Worm (Caenorhabditis elegans): ENCODE measurements around the gene cfim-2.

cfim-2 gene

DNA sequence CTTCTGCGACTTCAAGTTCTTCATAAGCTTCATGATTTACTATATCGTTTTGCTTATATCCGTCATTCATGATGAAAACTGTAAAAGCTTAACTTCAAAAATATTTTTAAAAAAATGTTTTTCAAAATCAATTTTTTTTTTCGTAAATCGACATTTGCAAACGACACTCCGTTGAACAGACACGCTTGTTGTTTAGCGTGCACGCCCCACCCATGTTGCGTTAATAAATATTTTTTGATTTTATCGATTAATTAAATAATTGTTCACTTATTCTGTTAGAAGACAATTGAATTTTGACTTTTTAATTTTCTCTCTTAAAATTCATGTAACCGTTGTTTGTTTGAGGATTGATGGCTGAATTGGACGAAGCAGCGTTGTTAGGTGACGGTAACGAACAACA lies at the start of gene cfim-2, which contains the start of gene D1046.2:
TSS of gene cfim-2 (plus strand) at position 335 of the 400 bp plus-strand sequence.
TSS of gene D1046.2 (minus strand) at position 78 of the 400 bp plus-strand sequence.
- TF ChIP-seq lsy-2 (tag; optimal IDR thresholded peaks at IDR 0.05) (peak in 1 of 2 experiments; percentile 57), mes-2 (tag; optimal IDR thresholded peaks at IDR 0.05; ENCODE audit: poor library complexity, severe bottlenecking) (peak; percentile 38), dve-1 (tag; optimal IDR thresholded peaks at IDR 0.05; ENCODE audit: insufficient read depth) (peak; percentile 12), T20F7.1 (GFP tag; optimal IDR thresholded peaks at IDR 0.05) (peak; percentile 97), daf-8 (GFP tag; IDR thresholded peaks at IDR 0.05) (no peak), saeg-2 (GFP tag; IDR thresholded peaks at IDR 0.05) (no peak), hlh-30 (tag; optimal IDR thresholded peaks at IDR 0.05; ENCODE audit: insufficient read depth) (peak; percentile 26)

- TF ChIP-seq ceh-28 (tag; optimal IDR thresholded peaks at IDR 0.05): no peak
- no peak for TF ChIP-seq nhr-28 (tag; optimal IDR thresholded peaks at IDR 0.05)
- no peak for TF ChIP-seq sdz-12 (GFP tag; optimal IDR thresholded peaks at IDR 0.05)
- no peak for TF ChIP-seq daf-16 (GFP tag; optimal IDR thresholded peaks at IDR 0.05)
- TF ChIP-seq daf-16 (tag; optimal IDR thresholded peaks at IDR 0.05): no peak
- no peak for TF ChIP-seq F37D6.2 (tag; optimal IDR thresholded peaks at IDR 0.05)
- no peak for TF ChIP-seq lin-29 (GFP tag; IDR thresholded peaks at IDR 0.05)
- no peak for TF ChIP-seq Y105C5A.15 (GFP tag; IDR thresholded peaks at IDR 0.05)
- TF ChIP-seq php-3 (GFP tag; IDR thresholded peaks at IDR 0.05): no peak
- no peak for TF ChIP-seq lim-7 (GFP tag; IDR thresholded peaks at IDR 0.05)
- no peak for TF ChIP-seq nhr-111 (GFP tag; optimal IDR thresholded peaks at IDR 0.05)
- no peak for TF ChIP-seq dmd-6 (GFP tag; IDR thresholded peaks at IDR 0.05)
- no peak for TF ChIP-seq dmd-9 (GFP tag; IDR thresholded peaks at IDR 0.05)
- TF ChIP-seq spr-3 (GFP tag; optimal IDR thresholded peaks at IDR 0.05): no peak
- no peak for TF ChIP-seq zip-11 (GFP tag; IDR thresholded peaks at IDR 0.05)
- no peak for TF ChIP-seq tra-1 (GFP tag; IDR thresholded peaks at IDR 0.05)
- TF ChIP-seq nhr-237 (tag; optimal IDR thresholded peaks at IDR 0.05): no peak
- TF ChIP-seq nhr-41 (GFP tag; IDR thresholded peaks at IDR 0.05): no peak
- TF ChIP-seq dmd-8 (GFP tag; IDR thresholded peaks at IDR 0.05): no peak
Measured at ce11 chrIV:8879810-8880209, 46.3 kb upstream of the cfim-2 start, which contains the start of gene npax-4. npax-4 (minus strand) TSS chrIV:8879910.

DNA sequence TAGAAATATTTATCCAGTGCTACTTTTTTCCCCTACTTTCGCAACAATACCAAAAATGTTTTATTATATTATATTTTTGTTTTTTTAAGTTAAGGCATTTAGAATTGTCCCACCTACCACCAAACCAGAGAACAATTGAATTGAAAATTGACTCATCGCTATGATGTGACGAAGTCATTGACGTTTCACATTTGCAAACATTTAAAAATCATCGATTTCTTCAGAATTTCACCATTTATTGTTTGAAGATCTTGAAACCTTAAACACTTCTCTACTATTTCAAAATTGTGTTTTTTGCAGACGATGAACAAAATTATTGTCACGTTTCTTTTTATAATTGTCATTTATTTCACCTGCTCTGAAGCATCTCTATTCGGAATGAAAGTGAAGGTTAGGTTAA lies 44.9 kb upstream of the cfim-2 start, which contains the start of gene C09G9.8:
TSS of gene C09G9.8 (plus strand) at position 301 of the 400 bp plus-strand sequence.
- no peak for TF ChIP-seq ztf-11 (tag; optimal IDR thresholded peaks at IDR 0.05)
- TF ChIP-seq attf-4 (tag; optimal IDR thresholded peaks at IDR 0.05): no peak
- TF ChIP-seq nhr-11 (tag; optimal IDR thresholded peaks at IDR 0.05): no peak
- no peak for TF ChIP-seq vab-7 (GFP tag; IDR thresholded peaks at IDR 0.05)
- TF ChIP-seq dmd-9 (GFP tag; IDR thresholded peaks at IDR 0.05): no peak
- TF ChIP-seq aha-1 (tag): no peak
- no peak for TF ChIP-seq ceh-20 (GFP tag; IDR thresholded peaks at IDR 0.05)
- TF ChIP-seq ztf-7 (tag; optimal IDR thresholded peaks at IDR 0.05): no peak
- no peak for TF ChIP-seq F37D6.2 (tag; optimal IDR thresholded peaks at IDR 0.05)
- TF ChIP-seq madf-9 (GFP tag; conservative IDR thresholded peaks at IDR 0.05): no peak
- no peak for TF ChIP-seq duxl-1 (tag; optimal IDR thresholded peaks at IDR 0.05; ENCODE audit: poor library complexity)
- no peak for TF ChIP-seq mep-1 (tag; optimal IDR thresholded peaks at IDR 0.05)
- no peak for TF ChIP-seq zfp-3 (GFP tag; conservative IDR thresholded peaks at IDR 0.05)
- TF ChIP-seq pha-4 (GFP tag; IDR thresholded peaks at IDR 0.05): no peak
- no peak for TF ChIP-seq pha-4 (tag; optimal IDR thresholded peaks at IDR 0.05)
- TF ChIP-seq F26F4.8 (GFP tag; conservative IDR thresholded peaks at IDR 0.05): no peak
